Fruit fly (Drosophila melanogaster) whole organism, embryonic: Measurements from ENCODE around the gene rngo.
A peak's percentile ranks its signal among the peaks of the same experiment; 100 is the strongest.

Experiments
- Atf3 ChIP-seq: fragments of 200-800 bp; sonication (Bioruptor generic); optimal IDR thresholded peaks from 3 replicates; lab custom pipeline; 2016; ENCODE audit warnings: missing biosample characterization, missing genetic modification characterization
- B-H2 ChIP-seq: fragments of 200-800 bp; sonication (Bioruptor generic); optimal IDR thresholded peaks from 2 replicates; lab custom pipeline; 2018; ENCODE audit warnings: missing biosample characterization, mild to moderate bottlenecking, missing genetic modification characterization
- CG10147 ChIP-seq: fragments of 200-800 bp; sonication (Bioruptor generic); optimal IDR thresholded peaks from 2 replicates; lab custom pipeline; 2019; ENCODE audit warnings: missing biosample characterization, mild to moderate bottlenecking, missing genetic modification characterization, moderate library complexity
- CG10321 ChIP-seq: fragments of 200-800 bp; sonication (Bioruptor generic); IDR thresholded peaks from 2 replicates; pipeline ENCODE4 v1.3.6; 2022; ENCODE audit warnings: missing biosample characterization, missing genetic modification characterization
- CG11504 ChIP-seq: fragments of 200-800 bp; sonication (Bioruptor generic); optimal IDR thresholded peaks from 3 replicates; lab custom pipeline; 2019; ENCODE audit warnings: missing biosample characterization, mild to moderate bottlenecking, missing genetic modification characterization, moderate library complexity
- CG12071 ChIP-seq: fragments of 200-800 bp; sonication (Bioruptor generic); optimal IDR thresholded peaks from 3 replicates; lab custom pipeline; 2018; ENCODE audit warnings: missing biosample characterization, mild to moderate bottlenecking, missing genetic modification characterization
- CG1233 ChIP-seq: fragments of 200-800 bp; sonication (Bioruptor generic); optimal IDR thresholded peaks from 4 replicates; lab custom pipeline; 2018; ENCODE audit warnings: missing biosample characterization, mild to moderate bottlenecking, missing genetic modification characterization
- CG12391 ChIP-seq: fragments of 200-800 bp; sonication (Bioruptor generic); optimal IDR thresholded peaks from 3 replicates; lab custom pipeline; 2018; ENCODE audit warnings: missing biosample characterization, mild to moderate bottlenecking, missing genetic modification characterization, moderate library complexity
- CG13296 ChIP-seq: fragments of 200-800 bp; sonication (Bioruptor generic); optimal IDR thresholded peaks from 3 replicates; lab custom pipeline; 2018; ENCODE audit warnings: missing biosample characterization, mild to moderate bottlenecking, missing genetic modification characterization
- CG1647 ChIP-seq: fragments of 200-800 bp; sonication (Bioruptor generic); optimal IDR thresholded peaks from 3 replicates; lab custom pipeline; 2016; ENCODE audit warnings: missing biosample characterization, missing genetic modification characterization
- CG17385 ChIP-seq: fragments of 200-800 bp; sonication (Bioruptor generic); optimal IDR thresholded peaks from 3 replicates; lab custom pipeline; 2018; ENCODE audit warnings: missing biosample characterization, mild to moderate bottlenecking, missing genetic modification characterization
- CG17829 ChIP-seq: fragments of 200-800 bp; optimal IDR thresholded peaks from 2 replicates; lab custom pipeline; 2019; ENCODE audit warnings: missing biosample characterization, mild to moderate bottlenecking, missing genetic modification characterization, moderate library complexity
- CG18619 ChIP-seq: fragments of 200-800 bp; sonication (Bioruptor generic); optimal IDR thresholded peaks from 3 replicates; lab custom pipeline; 2017; ENCODE audit warnings: missing biosample characterization, mild to moderate bottlenecking, missing genetic modification characterization
- CG2129 ChIP-seq: fragments of 200-800 bp; sonication (Bioruptor generic); IDR thresholded peaks from 2 replicates; pipeline ENCODE4 v1.3.6; 2022; ENCODE audit warnings: missing biosample characterization, missing genetic modification characterization; ENCODE audit not compliant: partially characterized antibody
- CG4730 ChIP-seq: fragments of 200-800 bp; sonication (Bioruptor generic); IDR thresholded peaks from 2 replicates; pipeline ENCODE4 v1.3.6; 2022; ENCODE audit warnings: missing biosample characterization, missing genetic modification characterization
- CG6791 ChIP-seq: fragments of 200-800 bp; sonication (Bioruptor generic); IDR thresholded peaks from 3 replicates; pipeline ENCODE4 v1.3.6; 2022; ENCODE audit warnings: missing biosample characterization, missing genetic modification characterization; ENCODE audit not compliant: partially characterized antibody
- CG6813 ChIP-seq: fragments of 200-800 bp; sonication (Bioruptor generic); optimal IDR thresholded peaks from 2 replicates; lab custom pipeline; 2017; ENCODE audit warnings: missing biosample characterization, missing genetic modification characterization, mild to moderate bottlenecking, moderate library complexity, missing genetic modification reagents
- CG7928 ChIP-seq: fragments of 200-800 bp; sonication (Bioruptor generic); optimal IDR thresholded peaks from 2 replicates; lab custom pipeline; 2017; ENCODE audit warnings: missing biosample characterization, mild to moderate bottlenecking, missing genetic modification characterization
- Chrac-16 ChIP-seq: fragments of 200-800 bp; sonication (Bioruptor generic); optimal IDR thresholded peaks from 3 replicates; lab custom pipeline; 2016; ENCODE audit warnings: missing biosample characterization, missing genetic modification characterization
- Dll ChIP-seq: fragments of 200-800 bp; sonication (Bioruptor generic); IDR thresholded peaks from 4 replicates; pipeline ENCODE4 v1.3.6; 2022; ENCODE audit warnings: missing biosample characterization, missing genetic modification characterization; ENCODE audit not compliant: partially characterized antibody
- E2f1 ChIP-seq: fragments of 200-800 bp; sonication (Bioruptor generic); IDR thresholded peaks from 2 replicates; pipeline ENCODE4 v1.3.6; 2022; ENCODE audit warnings: missing biosample characterization, missing genetic modification characterization
- E2f2 ChIP-seq: fragments of 200-800 bp; sonication (Bioruptor generic); IDR thresholded peaks from 2 replicates; pipeline ENCODE4 v1.3.6; 2022; ENCODE audit warnings: missing biosample characterization, missing genetic modification characterization
- Gug ChIP-seq: fragments of 200-800 bp; sonication (Bioruptor generic); IDR thresholded peaks from 4 replicates; pipeline ENCODE4 v1.3.6; 2022; ENCODE audit warnings: missing biosample characterization, missing genetic modification characterization
- Hmr ChIP-seq: fragments of 200-800 bp; sonication (Bioruptor generic); optimal IDR thresholded peaks from 3 replicates; lab custom pipeline; 2017; ENCODE audit warnings: mild to moderate bottlenecking, missing biosample characterization, missing genetic modification reagents, missing genetic modification characterization
- MESR4 ChIP-seq: fragments of 200-800 bp; sonication (Bioruptor generic); optimal IDR thresholded peaks from 2 replicates; lab custom pipeline; 2018; ENCODE audit warnings: missing biosample characterization, mild to moderate bottlenecking, missing genetic modification characterization, moderate library complexity
- Oli ChIP-seq: fragments of 200-800 bp; sonication (Bioruptor generic); optimal IDR thresholded peaks from 2 replicates; lab custom pipeline; 2018; ENCODE audit warnings: missing biosample characterization, mild to moderate bottlenecking, missing genetic modification characterization, moderate library complexity
- Pdp1 ChIP-seq, 2 experiments: fragments of 200-800 bp; sonication (Bioruptor generic); optimal IDR thresholded peaks; 3 replicates each; lab custom pipeline; 2016; ENCODE audit warnings: missing biosample characterization in 2 of 2, missing genetic modification characterization in 2 of 2, mild to moderate bottlenecking in 1 of 2, moderate library complexity in 1 of 2
- Ravus ChIP-seq: fragments of 200-800 bp; sonication (Bioruptor generic); IDR thresholded peaks from 2 replicates; pipeline ENCODE4 v1.3.6; 2022; ENCODE audit warnings: missing biosample characterization, missing genetic modification characterization
- Rfx ChIP-seq: fragments of 200-800 bp; sonication (Bioruptor generic); IDR thresholded peaks from 2 replicates; pipeline ENCODE4 v1.3.6; 2022; ENCODE audit warnings: missing biosample characterization, missing genetic modification characterization
- Ssrp ChIP-seq: fragments of 200-800 bp; sonication (Bioruptor generic); optimal IDR thresholded peaks from 2 replicates; lab custom pipeline; 2018; ENCODE audit warnings: missing biosample characterization, mild to moderate bottlenecking, missing genetic modification characterization, moderate library complexity
- Tbp ChIP-seq: fragments of >200 bp; optimal IDR thresholded peaks from 2 replicates; lab custom pipeline; 2018; ENCODE audit warnings: missing biosample characterization, missing genetic modification characterization
- aop ChIP-seq: fragments of 200-800 bp; sonication (Bioruptor generic); IDR thresholded peaks from 2 replicates; pipeline ENCODE4 v1.3.6; 2022; ENCODE audit warnings: missing biosample characterization, missing genetic modification characterization
- ara ChIP-seq: fragments of 200-800 bp; sonication (Bioruptor generic); IDR thresholded peaks from 2 replicates; pipeline ENCODE4 v1.3.6; 2022; ENCODE audit warnings: missing biosample characterization, missing genetic modification characterization
- cas ChIP-seq: fragments of 200-800 bp; sonication (Bioruptor generic); IDR thresholded peaks from 2 replicates; pipeline ENCODE4 v1.3.6; 2022; ENCODE audit warnings: missing biosample characterization, missing genetic modification characterization
- chif ChIP-seq, 2 experiments: fragments of 200-800 bp; sonication (Bioruptor generic); optimal IDR thresholded peaks; 3 replicates each; lab custom pipeline; 2016; ENCODE audit warnings: missing biosample characterization in 2 of 2, missing genetic modification characterization in 2 of 2
- ewg ChIP-seq: fragments of 200-800 bp; sonication (Bioruptor generic); optimal IDR thresholded peaks from 3 replicates; lab custom pipeline; 2017; ENCODE audit warnings: mild to moderate bottlenecking, missing biosample characterization, missing genetic modification reagents, missing genetic modification characterization
- gro ChIP-seq: fragments of 200-800 bp; sonication (Bioruptor generic); optimal IDR thresholded peaks from 2 replicates; lab custom pipeline; 2016; ENCODE audit warnings: missing biosample characterization, missing genetic modification characterization
- kni ChIP-seq: fragments of 200-800 bp; sonication (Bioruptor generic); optimal IDR thresholded peaks from 3 replicates; lab custom pipeline; 2017; ENCODE audit warnings: mild to moderate bottlenecking, missing biosample characterization, missing genetic modification reagents, missing genetic modification characterization
- luna ChIP-seq: fragments of 200-800 bp; sonication (Bioruptor generic); optimal IDR thresholded peaks from 2 replicates; lab custom pipeline; 2016; ENCODE audit warnings: missing biosample characterization, missing genetic modification characterization
- mam ChIP-seq: fragments of 200-800 bp; sonication (Bioruptor generic); optimal IDR thresholded peaks from 3 replicates; lab custom pipeline; 2016; ENCODE audit warnings: missing biosample characterization, missing genetic modification characterization
- nerfin-2 ChIP-seq: fragments of 200-800 bp; sonication (Bioruptor generic); IDR thresholded peaks from 2 replicates; pipeline ENCODE4 v1.3.6; 2022; ENCODE audit warnings: missing biosample characterization, missing genetic modification characterization; ENCODE audit not compliant: partially characterized antibody
- oc ChIP-seq: fragments of 200-800 bp; sonication (Bioruptor generic); optimal IDR thresholded peaks from 2 replicates; lab custom pipeline; 2018; ENCODE audit warnings: missing biosample characterization, mild to moderate bottlenecking, missing genetic modification characterization, moderate library complexity
- pros ChIP-seq: fragments of 200-800 bp; sonication (Bioruptor generic); optimal IDR thresholded peaks from 3 replicates; lab custom pipeline; 2019; ENCODE audit warnings: missing biosample characterization, mild to moderate bottlenecking, missing genetic modification characterization, moderate library complexity
- run ChIP-seq: fragments of 200-800 bp; sonication (Bioruptor generic); optimal IDR thresholded peaks from 3 replicates; lab custom pipeline; 2018; ENCODE audit warnings: missing biosample characterization, mild to moderate bottlenecking, missing genetic modification characterization
- shn ChIP-seq: fragments of 200-800 bp; sonication (Bioruptor generic); optimal IDR thresholded peaks from 3 replicates; lab custom pipeline; 2016; ENCODE audit warnings: missing biosample characterization, missing genetic modification characterization
- sug ChIP-seq: fragments of 200-800 bp; optimal IDR thresholded peaks from 2 replicates; lab custom pipeline; 2019; ENCODE audit warnings: missing biosample characterization, mild to moderate bottlenecking, missing genetic modification characterization, moderate library complexity
- tgo ChIP-seq: fragments of 200-800 bp; sonication (Bioruptor generic); IDR thresholded peaks from 3 replicates; pipeline ENCODE4 v1.3.6; 2022; ENCODE audit warnings: missing biosample characterization, missing genetic modification characterization
- trh ChIP-seq: fragments of 200-800 bp; sonication (Bioruptor generic); optimal IDR thresholded peaks from 2 replicates; lab custom pipeline; 2016; ENCODE audit warnings: missing biosample characterization, missing genetic modification characterization
- vnd ChIP-seq: fragments of 200-800 bp; sonication (Bioruptor generic); IDR thresholded peaks from 3 replicates; pipeline ENCODE4 v1.3.6; 2022; ENCODE audit warnings: missing biosample characterization, missing genetic modification characterization; ENCODE audit not compliant: partially characterized antibody

rngo gene

DNA sequence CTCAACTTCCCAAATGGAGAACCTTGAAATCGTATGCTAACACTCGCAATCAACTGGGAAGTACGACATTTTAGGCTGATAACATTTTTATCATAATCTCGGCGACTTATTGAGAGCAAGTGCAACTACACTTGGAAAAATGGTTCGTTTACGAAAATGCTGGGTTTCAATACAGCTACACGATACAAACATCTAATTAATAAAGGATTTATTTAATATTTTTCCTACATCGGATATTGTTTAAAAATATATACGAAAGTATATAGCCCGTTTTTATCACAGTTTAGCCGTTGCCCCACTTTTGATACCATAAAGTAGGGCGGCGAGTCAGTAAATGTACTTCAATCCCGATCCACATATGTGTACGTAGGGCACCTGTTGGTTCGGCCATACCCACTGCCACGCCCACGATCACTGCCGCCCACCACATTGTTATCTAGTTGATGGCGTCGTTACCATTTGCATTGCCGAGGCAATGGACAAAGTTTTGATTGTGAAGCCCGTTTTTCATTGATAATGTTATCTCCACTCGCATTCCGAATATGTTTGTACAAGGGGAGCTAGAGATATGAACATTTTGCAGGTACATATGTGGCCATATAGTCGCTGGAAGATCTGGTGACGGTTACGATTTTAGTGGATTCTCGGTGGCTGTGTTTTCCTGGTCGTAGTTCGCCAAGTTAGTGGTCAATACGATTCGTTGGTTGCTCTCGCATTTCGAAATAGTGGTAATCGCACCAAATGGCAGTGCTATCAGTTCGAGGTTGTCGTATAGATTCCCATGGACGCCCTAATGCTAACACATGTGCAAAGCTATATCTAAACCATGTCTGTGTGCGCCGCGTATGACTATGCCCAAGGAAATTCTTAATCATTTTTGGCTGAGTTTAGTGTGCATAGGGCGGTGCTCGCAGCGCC is 26.5 kb upstream of the rngo start, which contains the start of gene Traf-like (continued):
- TF ChIP-seq B-H2 (GFP tag; lab: Kevin White, UChicago) (no peak), CG17829 (tag; lab: Kevin White, UChicago) (peak; percentile 1), ara (GFP tag; lab: Robert Waterston, UW) (no peak), ewg (no peak), sug (tag; lab: Kevin White, UChicago) (peak; percentile 49), run (tag; lab: Kevin White, UChicago) (no peak), kni (GFP tag; lab: Kevin White, UChicago) (no peak), gro (GFP tag; lab: Kevin White, UChicago) (no peak), E2f1 (GFP tag; lab: Robert Waterston, UW) (peak; percentile 42; the same call in 1 of the 2 replicates), CG6791 (no peak), CG11504 (tag; lab: Kevin White, UChicago) (no peak), cas (GFP tag; lab: Robert Waterston, UW) (no peak), E2f2 (GFP tag; lab: Robert Waterston, UW) (no peak), Pdp1 (GFP tag; optimal IDR thresholded peaks at IDR 0.05; lab: Kevin White, UChicago) (no peak), aop (GFP tag; lab: Robert Waterston, UW) (no peak), Hmr (GFP tag; lab: Kevin White, UChicago) (no peak), CG12071 (GFP tag; lab: Kevin White, UChicago) (no peak), CG1233 (GFP tag; lab: Kevin White, UChicago) (no peak), chif (GFP tag; optimal IDR thresholded peaks at IDR 0.05; lab: Kevin White, UChicago) (no peak), shn (GFP tag; lab: Kevin White, UChicago) (no peak), CG18619 (no peak), CG17385 (GFP tag; lab: Kevin White, UChicago) (peak; percentile 9), Rfx (GFP tag; lab: Robert Waterston, UW) (no peak), CG13296 (no peak), luna (GFP tag; lab: Kevin White, UChicago) (no peak), Oli (tag; lab: Kevin White, UChicago) (peak; percentile 29), Tbp (GFP tag; lab: Kevin White, UChicago) (no peak), CG10147 (GFP tag; lab: Kevin White, UChicago) (no peak), CG4730 (GFP tag; lab: Robert Waterston, UW) (no peak), Dll (GFP tag; lab: Robert Waterston, UW) (no peak), trh (GFP tag; lab: Kevin White, UChicago) (no peak), CG6813 (no peak), CG12391 (peak; percentile 38), CG1647 (GFP tag; lab: Kevin White, UChicago) (no peak), oc (tag; lab: Kevin White, UChicago) (no peak), Ssrp (tag; lab: Kevin White, UChicago) (no peak), CG10321 (GFP tag; lab: Robert Waterston, UW) (no peak), nerfin-2 (GFP tag; lab: Robert Waterston, UW) (no peak), MESR4 (no peak), Ravus (GFP tag; lab: Robert Waterston, UW) (no peak), Chrac-16 (GFP tag; lab: Kevin White, UChicago) (no peak), tgo (GFP tag; lab: Robert Waterston, UW) (peak; percentile 50; the same call in 2 of the 3 replicates), pros (no peak), mam (GFP tag; lab: Kevin White, UChicago) (no peak), Gug (GFP tag; lab: Robert Waterston, UW) (no peak), Atf3 (GFP tag; lab: Kevin White, UChicago) (no peak), vnd (GFP tag; lab: Robert Waterston, UW) (no peak), CG2129 (GFP tag; lab: Robert Waterston, UW) (no peak), CG7928 (GFP tag; lab: Kevin White, UChicago) (no peak)
